Worm (Caenorhabditis elegans): ENCODE measurements around the gene C33D9.8.

Gene C33D9.8

DNA sequence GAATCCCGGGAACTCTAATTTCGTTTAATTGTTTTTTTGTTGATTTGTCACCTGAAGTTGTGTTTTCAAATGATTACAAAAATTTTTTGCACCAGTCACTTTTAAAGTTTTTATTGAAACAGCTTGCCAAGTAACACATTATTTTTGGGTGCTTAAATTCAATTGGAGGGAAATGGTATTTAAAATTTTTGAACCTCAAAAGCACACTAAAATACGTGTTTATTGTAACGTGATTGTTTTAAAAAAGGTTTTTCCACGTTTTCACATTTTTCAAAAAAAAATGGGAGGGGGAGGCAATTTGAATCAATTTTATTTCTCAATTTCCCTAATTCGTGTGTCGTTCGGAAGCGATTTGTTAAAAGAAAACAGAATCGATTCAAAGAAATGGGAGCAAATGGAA lies 34.6 kb upstream of the C33D9.8 start, which contains the start of gene T28C6.5:
Gene T28C6.5 (plus strand): TSS at position 301 of the 400 bp plus-strand sequence.
- TF ChIP-seq F37D6.2 (tag; optimal IDR thresholded peaks at IDR 0.05) (no peak), ZK546.5 (tag; optimal IDR thresholded peaks at IDR 0.05) (no peak), zip-11 (GFP tag; IDR thresholded peaks at IDR 0.05) (no peak), hif-1 (tag; optimal IDR thresholded peaks at IDR 0.05) (no peak), snpc-1.2 (GFP tag; IDR thresholded peaks at IDR 0.05) (no peak), gei-8 (GFP tag; optimal IDR thresholded peaks at IDR 0.05) (no peak), mxl-2 (GFP tag; conservative IDR thresholded peaks at IDR 0.05) (no peak), daf-8 (GFP tag; IDR thresholded peaks at IDR 0.05) (no peak), F26F4.8 (GFP tag; conservative IDR thresholded peaks at IDR 0.05) (no peak), snpc-4 (tag; optimal IDR thresholded peaks at IDR 0.05) (no peak), lsy-2 (tag; optimal IDR thresholded peaks at IDR 0.05) (no peak), unc-130 (GFP tag; optimal IDR thresholded peaks at IDR 0.05) (no peak), spr-1 (tag; optimal IDR thresholded peaks at IDR 0.05) (no peak), jun-1 (tag; optimal IDR thresholded peaks at IDR 0.05) (no peak)

DNA sequence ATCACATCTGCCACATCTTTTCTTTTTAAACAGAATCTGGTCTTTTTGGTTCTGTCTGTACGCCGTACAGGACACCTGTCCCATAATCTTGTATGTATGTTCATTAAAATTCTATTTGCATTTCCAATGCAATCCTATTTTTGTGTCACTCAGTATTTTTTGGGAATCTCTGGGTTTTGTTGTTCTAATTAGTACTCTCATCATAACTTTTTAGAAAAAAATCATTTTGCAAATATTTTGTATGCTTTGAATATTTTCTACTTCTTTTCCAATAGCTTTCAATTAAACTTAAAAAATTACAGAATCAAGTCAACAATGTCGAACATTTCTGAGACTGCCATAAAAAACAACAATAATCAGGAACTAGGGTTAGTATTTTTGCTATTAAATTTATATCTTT lies 33.5 kb upstream of the C33D9.8 start, which contains the start of gene T28C6.3:
Gene T28C6.3 (plus strand): TSS at position 301 of the 400 bp plus-strand sequence.
- TF ChIP-seq F49E8.2 (tag; optimal IDR thresholded peaks at IDR 0.05; ENCODE audit: borderline replicate concordance) (no peak), unc-62 (GFP tag; optimal IDR thresholded peaks at IDR 0.05 in 1 of 2) (no peak), unc-62 (tag; optimal IDR thresholded peaks at IDR 0.05) (no peak), egl-27 (tag; optimal IDR thresholded peaks at IDR 0.05) (no peak), nhr-102 (tag; optimal IDR thresholded peaks at IDR 0.05) (no peak), mdl-1 (tag; optimal IDR thresholded peaks at IDR 0.05) (no peak), dpl-1 (GFP tag; optimal IDR thresholded peaks at IDR 0.05) (no peak), Y105C5A.15 (GFP tag; IDR thresholded peaks at IDR 0.05) (no peak), rbr-2 (tag; optimal IDR thresholded peaks at IDR 0.05) (no peak), php-3 (GFP tag; IDR thresholded peaks at IDR 0.05) (no peak), ztf-7 (tag; optimal IDR thresholded peaks at IDR 0.05) (no peak), Y48G9A.11 (GFP tag; IDR thresholded peaks at IDR 0.05) (no peak), mxl-3 (GFP tag; optimal IDR thresholded peaks at IDR 0.05) (no peak), R02D3.7 (tag; optimal IDR thresholded peaks at IDR 0.05) (no peak), set-16 (GFP tag; IDR thresholded peaks at IDR 0.05) (no peak), hif-1 (tag; optimal IDR thresholded peaks at IDR 0.05) (no peak), aly-2 (tag; optimal IDR thresholded peaks at IDR 0.05) (no peak), cey-2 (tag; optimal IDR thresholded peaks at IDR 0.05; ENCODE audit: borderline replicate concordance, insufficient read depth) (no peak), tag-97 (GFP tag; IDR thresholded peaks at IDR 0.05) (no peak)

DNA sequence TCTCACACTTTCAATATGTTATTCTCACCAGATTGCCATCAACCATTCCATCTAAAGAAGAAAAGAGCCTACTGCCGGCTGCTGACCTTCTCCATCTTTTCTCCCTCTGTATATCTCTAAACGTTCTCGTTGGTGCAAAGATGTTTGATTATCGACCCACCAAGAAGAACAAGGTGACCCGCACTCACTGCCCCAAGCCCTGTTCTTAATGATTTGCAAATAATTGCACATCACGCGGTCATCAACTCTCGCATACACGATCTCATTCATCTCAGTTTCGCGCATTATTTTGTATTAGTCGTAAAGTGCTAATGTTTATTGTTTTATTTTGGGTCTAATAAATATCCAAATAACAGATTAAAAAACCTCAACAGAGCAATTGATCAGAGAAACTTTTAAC lies 32.9 kb upstream of the C33D9.8 start:
- no peak for TF ChIP-seq Y5F2A.4 (GFP tag; optimal IDR thresholded peaks at IDR 0.05)
- no peak for TF ChIP-seq nhr-76 (tag; optimal IDR thresholded peaks at IDR 0.05)
- no peak for TF ChIP-seq F26F4.8 (GFP tag; conservative IDR thresholded peaks at IDR 0.05)
- no peak for TF ChIP-seq mep-1 (tag; optimal IDR thresholded peaks at IDR 0.05)
- no peak for TF ChIP-seq madf-5 (GFP tag; IDR thresholded peaks at IDR 0.05)
- TF ChIP-seq hmg-1.1 (GFP tag; IDR thresholded peaks at IDR 0.05), result no peak
- TF ChIP-seq daf-8 (GFP tag; IDR thresholded peaks at IDR 0.05), result no peak
- no peak for TF ChIP-seq madf-9 (GFP tag; conservative IDR thresholded peaks at IDR 0.05)
- TF ChIP-seq zfp-2 (tag; optimal IDR thresholded peaks at IDR 0.05), result no peak
- TF ChIP-seq dve-1 (tag; optimal IDR thresholded peaks at IDR 0.05; ENCODE audit: insufficient read depth), result no peak
